Worm (Caenorhabditis elegans) whole organism, L3 larva: ENCODE measurements around the gene ceh-16.

ENCODE experiments used
- ama-1 ChIP-seq: fragments of 150-350 bp; optimal IDR thresholded peaks from 2 replicates; lab custom pipeline; 2018
- ceh-9 ChIP-seq: sonication (generic microtip); optimal IDR thresholded peaks from 2 replicates; lab custom pipeline; 2018; ENCODE audit warnings: missing biosample characterization, missing genetic modification characterization
- pha-4 ChIP-seq: fragments of 150-350 bp; optimal IDR thresholded peaks from 2 replicates; lab custom pipeline; 2014; ENCODE audit warnings: missing biosample characterization, missing genetic modification reagents, missing genetic modification characterization
- skn-1 ChIP-seq: fragments of 150-350 bp; optimal IDR thresholded peaks from 2 replicates; lab custom pipeline; 2014; ENCODE audit warnings: missing biosample characterization, missing genetic modification characterization
- snpc-4 ChIP-seq: fragments of 150-350 bp; optimal IDR thresholded peaks from 2 replicates; lab custom pipeline; 2014; ENCODE audit warnings: missing biosample characterization, missing genetic modification characterization
- unc-39 ChIP-seq: sonication (generic microtip); optimal IDR thresholded peaks from 4 replicates; lab custom pipeline; 2017; ENCODE audit warnings: missing biosample characterization, missing genetic modification characterization
- unc-62 ChIP-seq: fragments of 150-350 bp; sonication (generic microtip); optimal IDR thresholded peaks from 4 replicates; lab custom pipeline; 2014; ENCODE audit warnings: missing biosample characterization, missing genetic modification reagents, missing genetic modification characterization
- zag-1 ChIP-seq: fragments of 150-350 bp; optimal IDR thresholded peaks from 2 replicates; lab custom pipeline; 2014; ENCODE audit warnings: missing biosample characterization, missing genetic modification characterization
- ztf-11 ChIP-seq: fragments of 150-350 bp; optimal IDR thresholded peaks from 2 replicates; lab custom pipeline; 2014; ENCODE audit warnings: missing biosample characterization, missing genetic modification characterization

- TF ChIP-seq ama-1 (lab: Kevin White, UChicago): no peak
- TF ChIP-seq skn-1 (tag; lab: Kevin White, UChicago): no peak
- TF ChIP-seq pha-4 (tag; lab: Kevin White, UChicago): no peak
- TF ChIP-seq zag-1 (tag; lab: Kevin White, UChicago): no peak
- no peak for TF ChIP-seq snpc-4 (tag; lab: Kevin White, UChicago)
- no peak for TF ChIP-seq unc-62 (GFP tag; lab: Kevin White, UChicago)
- TF ChIP-seq unc-39 (tag; lab: Kevin White, UChicago): no peak
- TF ChIP-seq ztf-11: no peak
- TF ChIP-seq ceh-9: no peak
Measured at ce11 chrIII:8579367-8579766, 43.2 kb upstream of the ceh-16 start.
